Fruit fly (Drosophila melanogaster): Measurements from ENCODE around the gene Glut3.

Glut3 gene

DNA sequence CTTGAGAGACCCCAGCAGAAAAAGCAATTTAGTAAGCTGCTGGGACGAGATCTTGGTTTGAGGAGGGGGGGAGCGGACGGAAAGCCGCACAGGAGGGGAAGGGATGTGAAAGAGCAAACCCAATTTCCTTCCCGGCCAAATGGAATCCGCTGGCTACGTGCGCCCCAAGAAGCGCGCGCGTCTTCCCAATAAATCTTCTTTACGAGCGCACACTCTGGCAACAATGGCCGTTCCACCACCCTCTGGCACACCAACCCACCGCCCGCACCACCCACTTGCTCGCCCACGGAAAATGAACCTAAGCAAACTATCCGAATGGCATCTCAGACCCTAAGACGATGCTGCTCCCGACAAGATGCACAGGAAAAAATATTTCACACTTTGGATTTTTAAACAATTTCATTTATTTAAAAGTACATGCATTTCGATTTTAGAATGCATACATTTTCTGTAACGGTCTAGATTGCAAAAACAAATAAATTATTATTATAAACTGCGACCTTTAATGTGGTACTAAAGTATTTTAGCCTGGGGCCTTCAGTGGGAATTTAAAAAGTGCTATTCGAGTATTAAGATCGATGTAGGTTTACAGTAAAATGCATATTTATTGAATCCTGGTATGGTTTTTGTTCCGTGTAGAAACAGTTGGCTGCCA is 6.0 kb downstream of the Glut3 start:
- TF ChIP-seq CG32264 (GFP tag; optimal IDR thresholded peaks at IDR 0.05) (no peak), sv (GFP tag; optimal IDR thresholded peaks at IDR 0.05) (peak; percentile 19)

DNA sequence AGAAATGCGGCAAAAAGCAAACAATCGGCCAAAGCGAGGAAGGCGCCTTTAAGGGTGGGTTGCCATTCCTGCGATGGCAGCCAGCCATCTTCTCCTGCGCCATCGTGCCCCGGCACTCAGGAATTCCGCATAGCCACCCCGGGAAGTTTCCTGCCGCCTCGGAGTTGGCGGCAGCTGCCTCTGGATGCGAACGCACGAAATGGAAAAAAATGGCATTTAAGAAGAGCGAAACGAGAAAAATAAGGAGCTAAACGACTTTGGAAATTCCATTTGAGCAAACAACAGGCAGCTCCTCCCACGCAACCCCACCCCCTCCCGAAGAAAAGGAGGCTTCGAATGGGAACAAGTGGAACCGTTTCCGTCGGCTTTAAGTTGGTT is 6.5 kb downstream of the Glut3 start:
- TF ChIP-seq woc (GFP tag; optimal IDR thresholded peaks at IDR 0.05) (no peak), rgr (GFP tag; optimal IDR thresholded peaks at IDR 0.05) (no peak), br (GFP tag; optimal IDR thresholded peaks at IDR 0.05) (no peak), lola (GFP tag; optimal IDR thresholded peaks at IDR 0.05) (no peak), dmrt93B (GFP tag; optimal IDR thresholded peaks at IDR 0.05) (no peak), brk (GFP tag; optimal IDR thresholded peaks at IDR 0.05) (no peak), Jra (GFP tag; optimal IDR thresholded peaks at IDR 0.05) (no peak), HLH106 (tag; optimal IDR thresholded peaks at IDR 0.05) (no peak), N (GFP tag; optimal IDR thresholded peaks at IDR 0.05) (no peak), CG9705 (GFP tag; optimal IDR thresholded peaks at IDR 0.05) (no peak), ey (GFP tag; optimal IDR thresholded peaks at IDR 0.05) (no peak), Hr78 (GFP tag; optimal IDR thresholded peaks at IDR 0.05) (no peak), Dif (GFP tag; optimal IDR thresholded peaks at IDR 0.05; ENCODE audit: partially characterized antibody) (no peak), sv (GFP tag; optimal IDR thresholded peaks at IDR 0.05) (no peak), Vsx2 (GFP tag; optimal IDR thresholded peaks at IDR 0.05; ENCODE audit: partially characterized antibody) (no peak), sage (GFP tag; optimal IDR thresholded peaks at IDR 0.05) (no peak), usp (GFP tag; optimal IDR thresholded peaks at IDR 0.05) (no peak), Rel (GFP tag; optimal IDR thresholded peaks at IDR 0.05) (no peak), Rel (tag; optimal IDR thresholded peaks at IDR 0.05) (no peak)

DNA sequence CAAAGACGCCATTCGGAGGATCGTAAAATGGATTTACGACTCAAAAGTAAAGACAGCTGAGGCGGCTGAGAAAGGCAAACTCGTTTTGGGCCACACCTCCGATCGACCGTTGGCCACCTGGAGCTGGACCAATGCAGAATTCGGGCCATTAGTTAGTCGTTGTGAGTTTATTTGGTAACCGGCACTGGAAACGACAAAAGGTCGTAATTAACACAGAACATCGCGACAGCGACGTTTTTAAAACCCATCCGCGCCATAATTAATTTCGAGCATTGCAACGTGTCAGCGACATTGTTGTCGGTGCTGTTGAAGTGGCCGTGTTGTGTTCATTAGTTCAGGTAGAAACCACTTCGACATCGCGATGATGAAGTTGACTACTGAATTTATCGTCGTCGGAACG is 9.7 kb downstream of the Glut3 start:
- no peak for TF ChIP-seq pan (optimal IDR thresholded peaks at IDR 0.05)
- no peak for TF ChIP-seq N (GFP tag; optimal IDR thresholded peaks at IDR 0.05)
- TF ChIP-seq sv (GFP tag; optimal IDR thresholded peaks at IDR 0.05), result no peak
- no peak for TF ChIP-seq jim (GFP tag; optimal IDR thresholded peaks at IDR 0.05)
- no peak for TF ChIP-seq Dfd (GFP tag; optimal IDR thresholded peaks at IDR 0.05)
- no peak for TF ChIP-seq Hr83 (GFP tag; optimal IDR thresholded peaks at IDR 0.05; ENCODE audit: poor library complexity, severe bottlenecking)
- TF ChIP-seq Vsx2 (GFP tag; optimal IDR thresholded peaks at IDR 0.05; ENCODE audit: partially characterized antibody), result no peak
- no peak for TF ChIP-seq br (GFP tag; optimal IDR thresholded peaks at IDR 0.05)

DNA sequence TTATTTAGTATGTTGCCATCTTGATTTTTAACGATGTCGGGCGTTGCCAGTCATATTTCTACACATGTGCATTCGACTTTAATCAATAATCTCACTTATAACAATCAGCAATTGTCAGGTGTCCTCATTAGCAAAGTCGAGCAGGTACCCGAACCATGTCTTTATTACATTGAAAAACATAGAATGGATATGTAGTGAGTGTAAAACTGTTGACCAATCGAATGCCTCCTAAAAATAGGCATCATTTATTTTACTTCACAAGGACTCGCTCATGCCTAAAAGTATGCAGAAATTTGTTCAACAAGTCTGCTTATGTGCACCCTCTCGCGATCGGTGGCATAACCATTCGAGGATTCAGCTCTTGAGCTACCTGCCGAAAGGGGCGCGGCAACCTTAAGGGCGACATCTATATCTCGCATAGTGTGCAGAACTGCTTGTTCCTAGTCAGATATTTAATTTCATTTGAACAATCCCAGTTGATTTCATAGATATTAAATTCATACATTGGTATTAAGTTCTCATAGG is 10.5 kb downstream of the Glut3 start:
- TF ChIP-seq dsf (GFP tag; optimal IDR thresholded peaks at IDR 0.05; ENCODE audit: borderline replicate concordance) (no peak), h (GFP tag; optimal IDR thresholded peaks at IDR 0.05) (peak; percentile 47), Vsx2 (GFP tag; optimal IDR thresholded peaks at IDR 0.05; ENCODE audit: partially characterized antibody) (peak; percentile 91), CrebA (GFP tag; optimal IDR thresholded peaks at IDR 0.05; ENCODE audit: borderline replicate concordance) (no peak), jim (GFP tag; optimal IDR thresholded peaks at IDR 0.05) (no peak), Abd-B (GFP tag; optimal IDR thresholded peaks at IDR 0.05) (no peak), GATAd (GFP tag; optimal IDR thresholded peaks at IDR 0.05) (no peak), OdsH (GFP tag; optimal IDR thresholded peaks at IDR 0.05) (peak; percentile 53), tai (GFP tag; optimal IDR thresholded peaks at IDR 0.05) (peak; percentile 13), fru (GFP tag; optimal IDR thresholded peaks at IDR 0.05) (peak; percentile 51), usp (GFP tag; optimal IDR thresholded peaks at IDR 0.05) (no peak), N (GFP tag; optimal IDR thresholded peaks at IDR 0.05) (no peak), dmrt93B (GFP tag; optimal IDR thresholded peaks at IDR 0.05) (peak; percentile 44), CG32264 (GFP tag; optimal IDR thresholded peaks at IDR 0.05) (no peak), Myc (optimal IDR thresholded peaks at IDR 0.05) (peak; percentile 95), brk (GFP tag; optimal IDR thresholded peaks at IDR 0.05) (no peak), ey (GFP tag; optimal IDR thresholded peaks at IDR 0.05) (peak; percentile 33), Rel (GFP tag; optimal IDR thresholded peaks at IDR 0.05) (no peak), Rel (tag; optimal IDR thresholded peaks at IDR 0.05) (no peak), Hnf4 (GFP tag; optimal IDR thresholded peaks at IDR 0.05) (peak; percentile 41), Dif (GFP tag; optimal IDR thresholded peaks at IDR 0.05; ENCODE audit: partially characterized antibody) (peak; percentile 83), Sp1 (GFP tag; optimal IDR thresholded peaks at IDR 0.05) (peak; percentile 23), rgr (GFP tag; optimal IDR thresholded peaks at IDR 0.05) (peak; percentile 63), psq (GFP tag; optimal IDR thresholded peaks at IDR 0.05) (peak; percentile 38), br (GFP tag; optimal IDR thresholded peaks at IDR 0.05) (peak; percentile 62), Jra (GFP tag; optimal IDR thresholded peaks at IDR 0.05) (no peak), sage (GFP tag; optimal IDR thresholded peaks at IDR 0.05) (no peak), pan (optimal IDR thresholded peaks at IDR 0.05) (no peak), foxo (GFP tag; optimal IDR thresholded peaks at IDR 0.05) (peak in 1 of 2 experiments; percentile 71), sv (GFP tag; optimal IDR thresholded peaks at IDR 0.05) (peak; percentile 87), woc (GFP tag; optimal IDR thresholded peaks at IDR 0.05) (no peak), CG9705 (GFP tag; optimal IDR thresholded peaks at IDR 0.05) (peak; percentile 48), Hr83 (GFP tag; optimal IDR thresholded peaks at IDR 0.05; ENCODE audit: poor library complexity, severe bottlenecking) (peak; percentile 14), lola (GFP tag; optimal IDR thresholded peaks at IDR 0.05) (no peak), Hr78 (GFP tag; optimal IDR thresholded peaks at IDR 0.05) (no peak), Dfd (GFP tag; optimal IDR thresholded peaks at IDR 0.05) (no peak), HLH106 (tag; optimal IDR thresholded peaks at IDR 0.05) (peak; percentile 42), dl (GFP tag; optimal IDR thresholded peaks at IDR 0.05; ENCODE audit: insufficient read depth in 1 of 2, partially characterized antibody in 2 of 2) (peak in 1 of 2 experiments; percentile 36), Mio (GFP tag; optimal IDR thresholded peaks at IDR 0.05) (no peak)
